Fruit fly (Drosophila melanogaster): Measurements from ENCODE around the gene CG44532.

The CG44532 gene

dm6 chrX:9196362-9196761, 34.5 kb downstream of the CG44532 start, which contains the start of gene CG12118 (continued):
- TF ChIP-seq CG18011 (GFP tag; optimal IDR thresholded peaks at IDR 0.05) (peak; percentile 62), ro (GFP tag; IDR thresholded peaks at IDR 0.05) (no peak), Fer3 (tag; optimal IDR thresholded peaks at IDR 0.05) (peak; percentile 75), CG11723 (GFP tag; optimal IDR thresholded peaks at IDR 0.05) (peak; percentile 32), CG8765 (GFP tag; IDR thresholded peaks at IDR 0.05) (0 out of 2 replicates have a peak, but pooled peaks have one; percentile 10), rib (GFP tag; IDR thresholded peaks at IDR 0.05) (peak; percentile 44; the same call in 1 of the 2 replicates), CG31365 (tag; optimal IDR thresholded peaks at IDR 0.05) (no peak), sim (GFP tag; IDR thresholded peaks at IDR 0.05) (no peak), CG4854 (GFP tag; optimal IDR thresholded peaks at IDR 0.05) (peak; percentile 55), cas (GFP tag; IDR thresholded peaks at IDR 0.05) (peak; percentile 55; the same call in 1 of the 2 replicates), Nf-YA (GFP tag; IDR thresholded peaks at IDR 0.05) (peak; percentile 43; the same call in 1 of the 2 replicates), exex (tag; optimal IDR thresholded peaks at IDR 0.05) (peak; percentile 50), fd102C (GFP tag; optimal IDR thresholded peaks at IDR 0.05) (no peak), Hmx (GFP tag; optimal IDR thresholded peaks at IDR 0.05) (no peak), CG2129 (GFP tag; IDR thresholded peaks at IDR 0.05; ENCODE audit: partially characterized antibody) (peak; percentile 84), Usf (GFP tag; optimal IDR thresholded peaks at IDR 0.05) (no peak), knrl (GFP tag; IDR thresholded peaks at IDR 0.05; ENCODE audit: partially characterized antibody) (peak; percentile 93), ATbp (GFP tag; optimal IDR thresholded peaks at IDR 0.05) (peak; percentile 30), D (optimal IDR thresholded peaks at IDR 0.05) (no peak), D (GFP tag; optimal IDR thresholded peaks at IDR 0.05) (peak; percentile 45), zfh2 (GFP tag; optimal IDR thresholded peaks at IDR 0.05) (peak; percentile 69), CG6765 (GFP tag; optimal IDR thresholded peaks at IDR 0.05) (no peak), E2f2 (GFP tag; IDR thresholded peaks at IDR 0.05) (peak; percentile 92), HHEX (GFP tag; optimal IDR thresholded peaks at IDR 0.05) (peak; percentile 19), tup (GFP tag; optimal IDR thresholded peaks at IDR 0.05) (peak; percentile 34), Neu2 (GFP tag; optimal IDR thresholded peaks at IDR 0.05; ENCODE audit: borderline replicate concordance) (no peak), kah (GFP tag; optimal IDR thresholded peaks at IDR 0.05) (no peak), CG4328 (GFP tag; optimal IDR thresholded peaks at IDR 0.05) (peak; percentile 45), CG31388 (GFP tag; optimal IDR thresholded peaks at IDR 0.05) (peak; percentile 42), bcd (GFP tag; optimal IDR thresholded peaks at IDR 0.05) (peak; percentile 58), Tbp (GFP tag; optimal IDR thresholded peaks at IDR 0.05) (no peak), pb (GFP tag; optimal IDR thresholded peaks at IDR 0.05) (no peak), CG3407 (GFP tag; optimal IDR thresholded peaks at IDR 0.05) (peak; percentile 48), CG33557 (GFP tag; optimal IDR thresholded peaks at IDR 0.05) (peak; percentile 64), CG17385 (GFP tag; optimal IDR thresholded peaks at IDR 0.05) (peak; percentile 71), Dek (tag; optimal IDR thresholded peaks at IDR 0.05) (peak; percentile 62), Sox102F (GFP tag; optimal IDR thresholded peaks at IDR 0.05) (peak; percentile 87), Aef1 (GFP tag; IDR thresholded peaks at IDR 0.05) (peak; percentile 75), CG12391 (tag; optimal IDR thresholded peaks at IDR 0.05) (peak; percentile 91), MBD-R2 (GFP tag; IDR thresholded peaks at IDR 0.05) (peak; percentile 87), HLH4C (GFP tag; IDR thresholded peaks at IDR 0.05; ENCODE audit: partially characterized antibody) (peak; percentile 90), CG10147 (GFP tag; optimal IDR thresholded peaks at IDR 0.05) (peak; percentile 69), ato (GFP tag; IDR thresholded peaks at IDR 0.05; ENCODE audit: partially characterized antibody) (peak; percentile 65), unc-4 (GFP tag; IDR thresholded peaks at IDR 0.05; ENCODE audit: partially characterized antibody) (peak; percentile 96), wek (GFP tag; optimal IDR thresholded peaks at IDR 0.05) (no peak), CG2202 (tag; optimal IDR thresholded peaks at IDR 0.05) (peak; percentile 39), Fer2 (tag; optimal IDR thresholded peaks at IDR 0.05) (peak; percentile 55), D19B (GFP tag; optimal IDR thresholded peaks at IDR 0.05) (no peak), CG12071 (GFP tag; optimal IDR thresholded peaks at IDR 0.05) (no peak), C15 (GFP tag; IDR thresholded peaks at IDR 0.05) (peak; percentile 61; the same call in 1 of the 3 replicates)
